Fruit fly (Drosophila melanogaster) whole organism, adult: Measurements from ENCODE around the gene CG17672.

Source experiments
- CG11617 ChIP-seq: fragments of 200-800 bp; sonication (Bioruptor generic); optimal IDR thresholded peaks from 2 replicates; lab custom pipeline; 2017; ENCODE audit warnings: mild to moderate bottlenecking, missing biosample characterization, missing genetic modification reagents, missing genetic modification characterization
- kay ChIP-seq: fragments of 200-800 bp; sonication (Bioruptor generic); peaks from one replicate; lab custom pipeline; 2016; ENCODE audit warnings: missing biosample characterization, missing genetic modification characterization, borderline replicate concordance
- tj ChIP-seq: fragments of 200-800 bp; sonication (Bioruptor generic); optimal IDR thresholded peaks from 3 replicates; lab custom pipeline; 2017; ENCODE audit warnings: missing biosample characterization, mild to moderate bottlenecking, missing genetic modification characterization, moderate library complexity

DNA sequence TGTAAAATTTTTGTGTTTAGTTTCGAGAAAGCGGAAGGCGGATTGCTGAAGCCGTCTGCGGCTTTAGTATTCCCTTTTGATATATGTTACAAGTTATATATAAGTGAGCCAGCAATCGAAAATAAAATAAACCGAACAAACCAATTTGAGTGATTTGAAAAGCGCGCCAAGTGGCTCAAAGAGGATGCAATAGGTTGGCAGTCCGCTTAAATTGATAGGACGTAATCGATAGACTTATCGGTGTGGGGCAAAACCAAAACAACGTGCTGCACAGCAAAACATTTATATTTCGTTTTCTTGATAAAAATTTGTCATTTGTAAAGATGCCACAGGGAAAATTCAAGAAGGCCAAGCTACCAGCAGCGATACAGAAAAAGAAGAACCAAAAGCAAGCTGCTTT, 18.0 kb downstream of the CG17672 start, which contains the start of gene CG11279:
- no peak for TF ChIP-seq CG11617 (GFP tag; lab: Kevin White, UChicago)
- TF ChIP-seq kay (GFP tag; lab: Kevin White, UChicago): no peak
- TF ChIP-seq tj (GFP tag; lab: Kevin White, UChicago): no peak
